Worm (Caenorhabditis elegans) whole organism, L4 larva: Measurements from ENCODE around the gene R07H5.16.

Source experiments
- Y75B8A.6 ChIP-seq: fragments of 200-800 bp; sonication (Bioruptor generic); IDR thresholded peaks from 2 replicates; pipeline ENCODE4 v1.3.6; 2022; ENCODE audit warnings: missing genetic modification reagents, missing genetic modification characterization, missing compliant biosample characterization
- aly-2 ChIP-seq: sonication (generic microtip); optimal IDR thresholded peaks from 2 replicates; lab custom pipeline; 2018; ENCODE audit warnings: missing biosample characterization, missing genetic modification characterization
- dmd-9 ChIP-seq: fragments of 200-800 bp; sonication (Bioruptor generic); IDR thresholded peaks from 2 replicates; pipeline ENCODE4 v1.3.6; 2022; ENCODE audit warnings: missing genetic modification reagents, missing genetic modification characterization, missing compliant biosample characterization
- fkh-10 ChIP-seq: fragments of 150-350 bp; optimal IDR thresholded peaks from 2 replicates; lab custom pipeline; 2014; ENCODE audit warnings: missing biosample characterization, missing genetic modification reagents, missing genetic modification characterization
- lin-15B ChIP-seq: fragments of 150-350 bp; sonication (generic microtip); optimal IDR thresholded peaks from 3 replicates; lab custom pipeline; 2014; ENCODE audit warnings: missing biosample characterization, missing genetic modification characterization
- mep-1 ChIP-seq: fragments of 150-350 bp; sonication (generic microtip); optimal IDR thresholded peaks from 3 replicates; lab custom pipeline; 2014; ENCODE audit warnings: missing biosample characterization, missing genetic modification characterization
- nhr-237 ChIP-seq: sonication (generic microtip); optimal IDR thresholded peaks from 2 replicates; lab custom pipeline; 2017; ENCODE audit warnings: missing biosample characterization, missing genetic modification characterization
- zip-11 ChIP-seq: fragments of 200-800 bp; sonication (Bioruptor generic); IDR thresholded peaks from 2 replicates; pipeline ENCODE4 v1.3.6; 2022; ENCODE audit warnings: missing genetic modification characterization, missing compliant biosample characterization

DNA sequence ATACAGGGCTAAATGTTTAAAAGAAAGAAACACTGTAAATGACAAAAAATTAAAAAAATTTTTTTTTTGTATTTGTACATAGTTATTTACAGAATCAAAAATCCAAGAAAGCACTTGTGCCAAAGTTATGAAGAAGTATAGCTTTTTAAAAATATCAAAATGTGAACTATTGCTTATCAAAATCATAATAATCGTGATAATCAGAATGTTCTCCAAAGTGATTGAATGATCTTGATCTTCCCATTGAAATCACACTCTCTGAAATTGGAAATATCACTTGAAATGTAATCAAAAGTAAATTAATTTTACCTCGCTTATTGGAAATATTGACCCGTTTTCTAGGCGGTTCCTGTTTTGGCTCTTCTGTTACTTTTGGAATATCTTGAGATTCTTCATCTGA lies 27.4 kb downstream of the R07H5.16 start:
- TF ChIP-seq mep-1 (tag; lab: Kevin White, UChicago) = peak; percentile 55
- no peak for TF ChIP-seq nhr-237
- TF ChIP-seq aly-2 (tag; lab: Kevin White, UChicago) = no peak
- TF ChIP-seq dmd-9 (GFP tag; lab: Robert Waterston, UW) = no peak
- no peak for TF ChIP-seq fkh-10 (GFP tag; lab: Kevin White, UChicago)
- no peak for TF ChIP-seq zip-11 (GFP tag; lab: Robert Waterston, UW)
- TF ChIP-seq Y75B8A.6 (GFP tag; lab: Robert Waterston, UW) = no peak
- no peak for TF ChIP-seq lin-15B
